Fruit fly (Drosophila melanogaster) whole organism, embryonic: Measurements from ENCODE around the gene CG5928.

ENCODE experiments used
- Atf-2 ChIP-seq: fragments of 200-800 bp; sonication (Bioruptor generic); optimal IDR thresholded peaks from 2 replicates; lab custom pipeline; 2016; ENCODE audit warnings: missing biosample characterization, missing genetic modification characterization
- B-H1 ChIP-seq: fragments of 200-800 bp; sonication (Bioruptor generic); IDR thresholded peaks from 3 replicates; pipeline ENCODE4 v1.3.6; 2022; ENCODE audit warnings: missing biosample characterization, missing genetic modification characterization
- CG10267 ChIP-seq: fragments of 200-800 bp; sonication (Bioruptor generic); optimal IDR thresholded peaks from 2 replicates; lab custom pipeline; 2018; ENCODE audit warnings: missing biosample characterization, mild to moderate bottlenecking, missing genetic modification characterization, moderate library complexity
- CG10565 ChIP-seq: fragments of 200-800 bp; sonication (Bioruptor generic); optimal IDR thresholded peaks from 3 replicates; lab custom pipeline; 2016; ENCODE audit warnings: missing biosample characterization, mild to moderate bottlenecking, missing genetic modification characterization
- CG13287 ChIP-seq: fragments of 200-800 bp; sonication (Bioruptor generic); IDR thresholded peaks from 2 replicates; pipeline ENCODE4 v1.3.6; 2022; ENCODE audit warnings: missing biosample characterization, missing genetic modification characterization; ENCODE audit not compliant: partially characterized antibody
- CG2875 ChIP-seq: fragments of 200-800 bp; sonication (Bioruptor generic); optimal IDR thresholded peaks from 2 replicates; lab custom pipeline; 2017; ENCODE audit warnings: missing biosample characterization, mild to moderate bottlenecking, missing genetic modification characterization, missing genetic modification reagents
- CG3065 ChIP-seq: fragments of 200-800 bp; sonication (Bioruptor generic); optimal IDR thresholded peaks from 2 replicates; lab custom pipeline; 2016; ENCODE audit warnings: missing biosample characterization, missing genetic modification characterization
- CG31388 ChIP-seq: fragments of 200-800 bp; sonication (Bioruptor generic); optimal IDR thresholded peaks from 2 replicates; lab custom pipeline; 2016; ENCODE audit warnings: missing biosample characterization, missing genetic modification characterization
- CG3995 ChIP-seq: fragments of 200-800 bp; sonication (Bioruptor generic); optimal IDR thresholded peaks from 3 replicates; lab custom pipeline; 2016; ENCODE audit warnings: missing biosample characterization, missing genetic modification characterization
- CG4404 ChIP-seq: fragments of 200-800 bp; sonication (Bioruptor generic); IDR thresholded peaks from 2 replicates; pipeline ENCODE4 v1.3.6; 2022; ENCODE audit warnings: missing biosample characterization, missing genetic modification characterization
- CG4707 ChIP-seq: fragments of 200-800 bp; sonication (Bioruptor generic); optimal IDR thresholded peaks from 2 replicates; lab custom pipeline; 2018; ENCODE audit warnings: missing biosample characterization, mild to moderate bottlenecking, missing genetic modification characterization, moderate library complexity
- CG7556 ChIP-seq: fragments of 200-800 bp; sonication (Bioruptor generic); optimal IDR thresholded peaks from 2 replicates; lab custom pipeline; 2017; ENCODE audit warnings: missing biosample characterization, mild to moderate bottlenecking, missing genetic modification characterization
- CG8924 ChIP-seq: fragments of 200-800 bp; optimal IDR thresholded peaks from 3 replicates; lab custom pipeline; 2019; ENCODE audit warnings: missing biosample characterization, mild to moderate bottlenecking, missing genetic modification characterization, moderate library complexity
- CG9609 ChIP-seq: fragments of 200-800 bp; sonication (Bioruptor generic); optimal IDR thresholded peaks from 3 replicates; lab custom pipeline; 2016; ENCODE audit warnings: missing biosample characterization, missing genetic modification characterization
- D19B ChIP-seq: fragments of 200-800 bp; sonication (Bioruptor generic); optimal IDR thresholded peaks from 2 replicates; lab custom pipeline; 2017; ENCODE audit warnings: missing biosample characterization, mild to moderate bottlenecking, missing genetic modification characterization
- Deaf1 ChIP-seq: fragments of 200-800 bp; optimal IDR thresholded peaks from 3 replicates; lab custom pipeline; 2019; ENCODE audit warnings: missing biosample characterization, mild to moderate bottlenecking, missing genetic modification characterization, moderate library complexity
- Dek ChIP-seq: fragments of 200-800 bp; sonication (Bioruptor generic); optimal IDR thresholded peaks from 3 replicates; lab custom pipeline; 2019; ENCODE audit warnings: missing biosample characterization, mild to moderate bottlenecking, missing genetic modification characterization, moderate library complexity
- Gug ChIP-seq: fragments of 200-800 bp; sonication (Bioruptor generic); IDR thresholded peaks from 4 replicates; pipeline ENCODE4 v1.3.6; 2022; ENCODE audit warnings: missing biosample characterization, missing genetic modification characterization
- Lhr ChIP-seq: fragments of 200-800 bp; sonication (Bioruptor generic); optimal IDR thresholded peaks from 3 replicates; lab custom pipeline; 2017; ENCODE audit warnings: mild to moderate bottlenecking, missing biosample characterization, missing genetic modification reagents, missing genetic modification characterization
- MBD-R2 ChIP-seq: fragments of 200-800 bp; sonication (Bioruptor generic); IDR thresholded peaks from 2 replicates; pipeline ENCODE4 v1.3.6; 2022; ENCODE audit warnings: missing biosample characterization, missing genetic modification characterization
- Mad ChIP-seq: fragments of 200-800 bp; sonication (Bioruptor generic); optimal IDR thresholded peaks from 2 replicates; lab custom pipeline; 2016; ENCODE audit warnings: missing biosample characterization, missing genetic modification characterization
- NC2α ChIP-seq: fragments of 200-800 bp; sonication (Bioruptor generic); optimal IDR thresholded peaks from 2 replicates; lab custom pipeline; 2016; ENCODE audit warnings: missing biosample characterization, missing genetic modification characterization
- Poxn ChIP-seq: fragments of 200-800 bp; sonication (Bioruptor generic); IDR thresholded peaks from 2 replicates; pipeline ENCODE4 v1.3.6; 2022; ENCODE audit warnings: missing biosample characterization, missing genetic modification characterization
- Six4 ChIP-seq: fragments of 200-800 bp; sonication (Bioruptor generic); optimal IDR thresholded peaks from 2 replicates; lab custom pipeline; 2016; ENCODE audit warnings: missing biosample characterization, missing genetic modification characterization
- ato ChIP-seq: fragments of 200-800 bp; sonication (Bioruptor generic); IDR thresholded peaks from 2 replicates; pipeline ENCODE4 v1.3.6; 2022; ENCODE audit warnings: missing biosample characterization, missing genetic modification characterization; ENCODE audit not compliant: partially characterized antibody
- caup ChIP-seq: fragments of 200-800 bp; sonication (Bioruptor generic); optimal IDR thresholded peaks from 3 replicates; lab custom pipeline; 2017; ENCODE audit warnings: missing biosample characterization, mild to moderate bottlenecking, missing genetic modification characterization, moderate library complexity; ENCODE audit not compliant: severe bottlenecking
- crp ChIP-seq, 2 experiments: fragments of 200-800 bp; sonication (Bioruptor generic); optimal IDR thresholded peaks; 2 replicates in 1 of 2; 3 replicates in 1 of 2; lab custom pipeline; 2017; ENCODE audit warnings: missing biosample characterization in 2 of 2, missing genetic modification characterization in 2 of 2, mild to moderate bottlenecking in 1 of 2, moderate library complexity in 1 of 2
- dimm ChIP-seq: fragments of 200-800 bp; sonication (Bioruptor generic); IDR thresholded peaks from 2 replicates; pipeline ENCODE4 v1.3.6; 2022; ENCODE audit warnings: missing biosample characterization, missing genetic modification characterization
- dmrt11E ChIP-seq: fragments of 200-800 bp; sonication (Bioruptor generic); optimal IDR thresholded peaks from 3 replicates; lab custom pipeline; 2018; ENCODE audit warnings: missing biosample characterization, mild to moderate bottlenecking, missing genetic modification characterization, moderate library complexity
- eyg ChIP-seq: fragments of 200-800 bp; sonication (Bioruptor generic); optimal IDR thresholded peaks from 3 replicates; lab custom pipeline; 2016; ENCODE audit warnings: missing biosample characterization, missing genetic modification characterization
- gcm2 ChIP-seq: fragments of 200-800 bp; sonication (Bioruptor generic); optimal IDR thresholded peaks from 2 replicates; lab custom pipeline; 2016; ENCODE audit warnings: missing biosample characterization, missing genetic modification characterization
- grau ChIP-seq: fragments of 200-800 bp; optimal IDR thresholded peaks from 3 replicates; lab custom pipeline; 2019; ENCODE audit warnings: missing biosample characterization, mild to moderate bottlenecking, missing genetic modification characterization, moderate library complexity
- grn ChIP-seq: fragments of 200-800 bp; sonication (Bioruptor generic); optimal IDR thresholded peaks from 3 replicates; lab custom pipeline; 2017; ENCODE audit warnings: missing biosample characterization, missing genetic modification characterization
- ham ChIP-seq: fragments of 200-800 bp; sonication (Bioruptor generic); IDR thresholded peaks from 2 replicates; pipeline ENCODE4 v1.3.6; 2022; ENCODE audit warnings: missing biosample characterization, missing genetic modification characterization
- insv ChIP-seq, 2 experiments: fragments of 200-800 bp; sonication (Bioruptor generic); optimal IDR thresholded peaks; 3 replicates each; lab custom pipeline; 2016 to 2018; ENCODE audit warnings: missing biosample characterization in 2 of 2, missing genetic modification characterization in 2 of 2
- ken ChIP-seq: fragments of 200-800 bp; sonication (Bioruptor generic); IDR thresholded peaks from 3 replicates; pipeline ENCODE4 v1.3.6; 2022; ENCODE audit warnings: missing biosample characterization, missing genetic modification characterization
- lbe ChIP-seq: fragments of 200-800 bp; sonication (Bioruptor generic); optimal IDR thresholded peaks from 2 replicates; lab custom pipeline; 2016; ENCODE audit warnings: missing biosample characterization, mild to moderate bottlenecking, missing genetic modification characterization
- lmd ChIP-seq: fragments of 200-800 bp; sonication (Bioruptor generic); IDR thresholded peaks from 2 replicates; pipeline ENCODE4 v1.3.6; 2022; ENCODE audit warnings: missing biosample characterization, missing genetic modification characterization
- pho ChIP-seq: fragments of 200-800 bp; sonication (Bioruptor generic); optimal IDR thresholded peaks from 2 replicates; lab custom pipeline; 2016; ENCODE audit warnings: missing biosample characterization, missing genetic modification characterization
- prd ChIP-seq, 3 experiments: fragments of >200 bp in 2 of 3; fragments of 200-800 bp in 1 of 3; sonication (Bioruptor generic) in 1 of 3; optimal IDR thresholded peaks in 2 of 3; IDR thresholded peaks in 1 of 3; 2 replicates in 2 of 3; 3 replicates in 1 of 3; pipeline versions ENCODE4 v1.3.6 to Lab custom; 2017 to 2022; ENCODE audit warnings: missing biosample characterization in 1 of 3, missing genetic modification characterization in 1 of 3
- psq ChIP-seq: fragments of 200-800 bp; sonication (Bioruptor generic); optimal IDR thresholded peaks from 2 replicates; lab custom pipeline; 2017; ENCODE audit warnings: missing biosample characterization, missing genetic modification characterization
- pum ChIP-seq: fragments of 200-800 bp; sonication (Bioruptor generic); optimal IDR thresholded peaks from 2 replicates; lab custom pipeline; 2016; ENCODE audit warnings: missing biosample characterization, missing genetic modification characterization
- ranshi ChIP-seq: fragments of 200-800 bp; sonication (Bioruptor generic); IDR thresholded peaks from 2 replicates; pipeline ENCODE4 v1.3.6; 2022; ENCODE audit warnings: missing biosample characterization, missing genetic modification characterization
- row ChIP-seq: fragments of 200-800 bp; sonication (Bioruptor generic); IDR thresholded peaks from 3 replicates; pipeline ENCODE4 v1.3.6; 2022; ENCODE audit warnings: missing biosample characterization, missing genetic modification characterization
- sd ChIP-seq: fragments of 200-800 bp; sonication (Bioruptor generic); optimal IDR thresholded peaks from 3 replicates; lab custom pipeline; 2018; ENCODE audit warnings: missing biosample characterization, mild to moderate bottlenecking, missing genetic modification characterization, moderate library complexity
- sisA ChIP-seq: fragments of 200-800 bp; sonication (Bioruptor generic); IDR thresholded peaks from 2 replicates; pipeline ENCODE4 v1.3.6; 2022; ENCODE audit warnings: missing biosample characterization, missing genetic modification characterization
- so ChIP-seq: fragments of 200-800 bp; sonication (Bioruptor generic); IDR thresholded peaks from 3 replicates; pipeline ENCODE4 v1.3.6; 2022; ENCODE audit warnings: missing biosample characterization, missing genetic modification characterization
- tll ChIP-seq, 2 experiments: fragments of 200-800 bp in 1 of 2; fragments of >200 bp in 1 of 2; sonication (Bioruptor generic) in 1 of 2; optimal IDR thresholded peaks; 2 replicates each; lab custom pipeline; 2017 to 2019; ENCODE audit warnings: missing biosample characterization in 2 of 2, missing genetic modification characterization in 2 of 2, mild to moderate bottlenecking in 1 of 2, moderate library complexity in 1 of 2
- trh ChIP-seq: fragments of 200-800 bp; sonication (Bioruptor generic); optimal IDR thresholded peaks from 2 replicates; lab custom pipeline; 2016; ENCODE audit warnings: missing biosample characterization, missing genetic modification characterization
- unc-4 ChIP-seq: fragments of 200-800 bp; sonication (Bioruptor generic); IDR thresholded peaks from 2 replicates; pipeline ENCODE4 v1.3.6; 2022; ENCODE audit warnings: missing biosample characterization, missing genetic modification characterization; ENCODE audit not compliant: partially characterized antibody

Gene CG5928

dm6 chrX:6039431-6040016 lies 28.2 kb upstream of the CG5928 start, which contains the start of gene CG5937 (continued):
- TF ChIP-seq pum (GFP tag; lab: Kevin White, UChicago): no peak
- TF ChIP-seq CG10565 (GFP tag; lab: Kevin White, UChicago): no peak
- TF ChIP-seq CG4707 (GFP tag; lab: Kevin White, UChicago): no peak
- TF ChIP-seq ham (GFP tag; lab: Robert Waterston, UW): no peak
- no peak for TF ChIP-seq psq (GFP tag; lab: Kevin White, UChicago)
- no peak for TF ChIP-seq sd (tag; lab: Kevin White, UChicago)
- no peak for TF ChIP-seq Six4 (GFP tag; lab: Kevin White, UChicago)
- TF ChIP-seq Poxn: no peak
- no peak for TF ChIP-seq Gug (GFP tag; lab: Robert Waterston, UW)
- no peak for TF ChIP-seq insv (GFP tag; optimal IDR thresholded peaks at IDR 0.05; lab: Kevin White, UChicago)
- TF ChIP-seq tll (GFP tag; optimal IDR thresholded peaks at IDR 0.05; lab: Kevin White, UChicago): no peak
- no peak for TF ChIP-seq gcm2
- TF ChIP-seq CG3065: no peak
- TF ChIP-seq caup: peak; percentile 12
- no peak for TF ChIP-seq Mad
- no peak for TF ChIP-seq pho (GFP tag; lab: Kevin White, UChicago)
- no peak for TF ChIP-seq Lhr (GFP tag; lab: Kevin White, UChicago)
- TF ChIP-seq lbe (GFP tag; lab: Kevin White, UChicago): no peak
- no peak for TF ChIP-seq NC2α (GFP tag; lab: Kevin White, UChicago)
- no peak for TF ChIP-seq eyg
- TF ChIP-seq CG9609 (GFP tag; lab: Kevin White, UChicago): no peak
- peak in 1 of 2 experiments; percentile 61 for TF ChIP-seq crp (GFP tag; optimal IDR thresholded peaks at IDR 0.05; lab: Kevin White, UChicago)
- TF ChIP-seq CG10267 (tag; lab: Kevin White, UChicago): peak; percentile 13
- peak; percentile 4 for TF ChIP-seq CG8924 (tag; lab: Kevin White, UChicago)
- TF ChIP-seq grn (GFP tag; lab: Kevin White, UChicago): no peak
- TF ChIP-seq Deaf1: no peak
- no peak for TF ChIP-seq ken (GFP tag; lab: Robert Waterston, UW)
- TF ChIP-seq CG13287 (GFP tag; lab: Robert Waterston, UW): no peak
- no peak for TF ChIP-seq so (GFP tag; lab: Robert Waterston, UW)
- no peak for TF ChIP-seq Dek
- no peak for TF ChIP-seq sisA (GFP tag; lab: Robert Waterston, UW)
- TF ChIP-seq prd (optimal IDR thresholded peaks at IDR 0.05; lab: Kevin White, UChicago): no peak
- TF ChIP-seq prd (GFP tag; IDR thresholded peaks at IDR 0.05; lab: Robert Waterston, UW): no peak
- no peak for TF ChIP-seq trh
- no peak for TF ChIP-seq CG4404 (GFP tag; lab: Robert Waterston, UW)
- TF ChIP-seq dimm (GFP tag; lab: Robert Waterston, UW): no peak
- no peak for TF ChIP-seq CG31388 (GFP tag; lab: Kevin White, UChicago)
- no peak for TF ChIP-seq CG3995 (GFP tag; lab: Kevin White, UChicago)
- no peak for TF ChIP-seq unc-4 (GFP tag; lab: Robert Waterston, UW)
- no peak for TF ChIP-seq B-H1
- TF ChIP-seq grau (tag; lab: Kevin White, UChicago): peak; percentile 36
- no peak for TF ChIP-seq ranshi (GFP tag; lab: Robert Waterston, UW)
- TF ChIP-seq lmd: no peak
- TF ChIP-seq Atf-2 (GFP tag; lab: Kevin White, UChicago): no peak
- TF ChIP-seq row (GFP tag; lab: Robert Waterston, UW): peak; percentile 38; the same call in 2 of the 3 replicates
- no peak for TF ChIP-seq dmrt11E (tag; lab: Kevin White, UChicago)
- TF ChIP-seq CG7556 (GFP tag; lab: Kevin White, UChicago): peak; percentile 44
- TF ChIP-seq D19B: peak; percentile 8
- TF ChIP-seq ato (GFP tag; lab: Robert Waterston, UW): no peak
- no peak for TF ChIP-seq MBD-R2 (GFP tag; lab: Robert Waterston, UW)
- TF ChIP-seq CG2875 (GFP tag; lab: Kevin White, UChicago): no peak
